Fruit fly (Drosophila melanogaster) ovary, adult (tissue): ENCODE data around the gene Acbp4.

Experiments used
- CG17801 ChIP-seq: fragments of 200-800 bp; optimal IDR thresholded peaks from 2 replicates; lab custom pipeline; 2019; ENCODE audit warnings: missing biosample characterization, mild to moderate bottlenecking, missing genetic modification characterization, moderate library complexity; ENCODE audit not compliant: partially characterized antibody

Gene Acbp4

dm6 chr3L:7128214-7129008 lies at the start of gene Acbp4, which contains the start of gene Acbp6:
TSS of gene Acbp4 (minus strand) at chr3L:7128264.
TSS of gene Acbp6 (plus strand) at chr3L:7128903.
- TF ChIP-seq CG17801 (GFP tag; lab: Kevin White, UChicago) = no peak

DNA sequence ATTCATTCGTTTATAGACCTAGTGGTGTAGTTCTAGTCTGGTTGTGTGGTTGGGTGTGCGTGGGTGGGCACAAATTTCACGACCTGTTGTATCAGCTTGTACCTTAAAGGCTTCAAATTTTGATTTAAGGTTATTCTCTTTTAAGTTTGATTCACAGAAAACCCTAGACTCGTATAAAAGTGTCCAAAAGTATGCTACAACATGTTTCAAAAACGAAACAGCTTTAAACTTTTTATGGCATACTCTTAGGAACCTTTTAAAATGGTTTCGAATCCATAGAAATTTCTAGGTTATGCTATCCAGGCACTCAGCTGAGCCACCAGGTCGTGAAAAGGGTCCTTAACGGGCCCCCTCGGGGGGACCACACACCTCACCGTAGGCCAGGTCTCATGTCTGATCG lies 33.9 kb upstream of the Acbp4 start:
- no peak for TF ChIP-seq CG17801 (GFP tag; lab: Kevin White, UChicago)

DNA sequence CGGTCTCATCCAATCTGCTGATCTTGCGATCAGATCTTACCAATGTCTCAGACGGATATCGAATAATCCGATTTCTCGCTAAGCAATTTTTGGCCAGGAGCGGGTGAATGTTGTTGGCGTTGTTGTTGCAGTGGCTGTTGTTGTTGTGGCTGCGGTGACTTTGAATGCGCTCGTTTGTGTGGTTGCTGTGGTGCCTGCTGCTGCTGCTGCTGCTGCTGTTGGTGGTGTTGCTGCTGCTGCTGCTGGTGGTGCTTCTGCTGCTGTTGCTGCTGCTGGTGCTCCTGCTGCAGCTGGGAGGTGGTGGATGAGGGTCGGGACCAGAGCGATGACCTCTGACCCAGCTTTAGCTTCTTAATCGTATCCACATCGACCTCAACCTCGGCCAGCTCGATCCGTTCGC lies 33.2 kb upstream of the Acbp4 start:
- TF ChIP-seq CG17801 (GFP tag; lab: Kevin White, UChicago) = no peak

DNA sequence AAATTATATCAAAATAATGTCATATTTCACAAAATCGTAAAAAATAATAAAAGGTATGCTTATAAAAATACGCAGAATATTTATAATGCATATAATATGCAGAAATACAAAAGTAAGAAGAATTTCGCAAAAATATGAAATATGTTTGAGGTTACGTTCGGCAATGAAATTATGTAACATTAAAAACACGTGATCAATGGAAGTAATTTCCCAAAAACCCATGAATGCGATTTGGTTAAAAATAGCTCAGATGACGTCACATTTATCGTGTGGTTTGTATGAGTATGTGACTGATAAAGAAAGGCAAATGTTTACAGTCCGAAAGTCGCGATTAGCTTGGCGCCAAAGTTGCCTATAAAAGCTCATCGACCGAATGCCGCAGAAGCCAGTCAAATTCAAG lies 29.6 kb upstream of the Acbp4 start, which contains the start of gene CG8620:
Gene CG8620, plus strand, starts transcription at position 387 of the 400 bp plus-strand sequence.
- no peak for TF ChIP-seq CG17801 (GFP tag; lab: Kevin White, UChicago)

DNA sequence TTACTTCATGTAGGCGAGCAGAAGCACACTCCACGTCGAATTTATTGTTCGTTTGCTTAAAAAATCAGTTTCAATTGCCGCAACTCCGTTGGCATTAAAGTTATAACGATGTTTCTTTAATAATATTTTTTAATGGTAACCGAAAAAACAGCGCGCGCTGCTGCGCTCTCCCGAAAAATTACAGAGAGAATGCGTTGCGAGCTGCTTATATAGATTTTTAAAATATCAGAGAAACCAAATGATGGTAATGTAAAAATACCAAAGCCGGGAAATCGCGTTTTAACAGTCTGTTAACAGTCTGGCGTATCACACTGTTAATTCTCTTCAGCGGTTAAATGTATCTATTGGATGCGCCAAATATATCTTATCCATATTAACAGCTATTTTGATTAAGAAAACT lies 28.8 kb upstream of the Acbp4 start, which contains the start of gene corn:
Gene corn, minus strand, starts transcription at position 184 of the 400 bp plus-strand sequence.
- TF ChIP-seq CG17801 (GFP tag; lab: Kevin White, UChicago) = no peak

DNA sequence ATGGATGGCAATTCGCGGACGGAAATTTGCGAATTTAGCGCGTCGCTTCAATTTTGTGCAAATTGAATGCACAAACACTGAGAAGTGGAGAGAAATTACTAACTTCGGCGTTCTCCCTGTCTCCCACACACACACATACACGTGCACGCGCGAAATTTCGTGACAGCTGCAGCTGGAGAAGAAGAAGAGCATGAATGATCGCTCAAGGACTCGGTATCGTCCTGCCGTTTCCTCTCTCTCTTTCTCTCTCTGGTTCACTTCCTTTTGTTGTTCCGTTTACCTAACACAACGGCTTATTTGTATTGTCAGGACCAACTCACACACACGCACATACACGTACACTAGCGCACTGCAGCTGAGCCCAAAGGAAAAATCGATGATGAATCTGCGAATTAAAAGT lies 28.2 kb upstream of the Acbp4 start:
- TF ChIP-seq CG17801 (GFP tag; lab: Kevin White, UChicago) = no peak

DNA sequence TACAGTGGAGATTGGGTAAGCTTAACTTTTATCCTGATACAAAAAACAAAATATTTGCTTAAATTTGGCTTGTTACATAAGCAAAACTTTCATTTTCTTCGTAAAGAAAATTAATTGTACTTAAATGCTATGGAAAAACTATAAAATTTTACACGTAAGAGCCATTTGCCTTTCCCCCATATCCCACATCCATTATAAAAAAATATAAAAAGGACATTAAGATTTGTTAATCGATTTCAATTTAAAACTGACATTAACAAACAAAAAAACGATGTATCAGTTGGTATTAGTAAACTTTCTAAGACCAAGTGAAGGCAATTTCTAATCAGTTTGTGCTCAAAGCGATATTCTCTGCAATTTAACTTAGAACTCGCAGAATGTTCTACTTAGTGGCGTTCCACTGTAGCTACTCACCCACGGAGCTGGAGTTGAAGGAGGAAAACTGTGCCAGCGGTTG lies 27.5 kb upstream of the Acbp4 start:
- no peak for TF ChIP-seq CG17801 (GFP tag; lab: Kevin White, UChicago)

DNA sequence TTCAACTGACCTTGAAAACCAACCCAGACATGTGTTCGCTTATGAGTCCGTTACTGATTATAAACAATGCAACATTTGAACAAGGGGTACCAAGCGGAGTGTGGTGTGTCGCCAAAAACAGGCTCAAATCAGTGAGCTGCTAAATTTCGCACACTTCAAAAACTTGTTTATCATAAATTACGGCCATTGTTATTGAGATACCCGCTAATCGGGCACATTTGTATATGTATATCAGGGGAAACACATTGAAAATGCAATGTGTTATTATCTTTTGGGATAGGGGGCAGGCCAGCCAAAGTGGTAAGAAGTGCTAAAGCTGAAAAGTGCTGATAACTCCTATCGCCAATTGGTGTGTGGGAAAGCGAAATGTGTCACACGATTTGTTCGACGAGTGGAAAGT lies 26.2 kb upstream of the Acbp4 start:
- no peak for TF ChIP-seq CG17801 (GFP tag; lab: Kevin White, UChicago)

DNA sequence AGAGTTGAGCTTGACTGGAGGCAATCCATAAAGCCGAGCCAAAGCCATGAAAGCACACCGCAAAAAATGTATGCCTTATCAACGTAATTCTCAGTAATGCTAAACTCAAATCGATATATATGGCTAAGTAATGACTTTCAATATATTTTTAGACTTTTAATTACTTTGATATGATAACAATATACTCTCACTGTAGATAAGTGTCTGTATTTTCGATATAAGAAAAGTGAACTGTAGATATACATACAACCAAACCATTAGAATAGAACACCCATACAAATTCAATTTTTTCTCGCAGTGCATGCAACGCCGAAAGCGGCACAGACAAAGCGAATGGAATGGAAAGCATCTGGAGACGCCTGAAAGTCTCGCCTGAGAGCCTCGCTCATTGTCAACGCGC lies 25.6 kb upstream of the Acbp4 start:
- TF ChIP-seq CG17801 (GFP tag; lab: Kevin White, UChicago) = no peak

DNA sequence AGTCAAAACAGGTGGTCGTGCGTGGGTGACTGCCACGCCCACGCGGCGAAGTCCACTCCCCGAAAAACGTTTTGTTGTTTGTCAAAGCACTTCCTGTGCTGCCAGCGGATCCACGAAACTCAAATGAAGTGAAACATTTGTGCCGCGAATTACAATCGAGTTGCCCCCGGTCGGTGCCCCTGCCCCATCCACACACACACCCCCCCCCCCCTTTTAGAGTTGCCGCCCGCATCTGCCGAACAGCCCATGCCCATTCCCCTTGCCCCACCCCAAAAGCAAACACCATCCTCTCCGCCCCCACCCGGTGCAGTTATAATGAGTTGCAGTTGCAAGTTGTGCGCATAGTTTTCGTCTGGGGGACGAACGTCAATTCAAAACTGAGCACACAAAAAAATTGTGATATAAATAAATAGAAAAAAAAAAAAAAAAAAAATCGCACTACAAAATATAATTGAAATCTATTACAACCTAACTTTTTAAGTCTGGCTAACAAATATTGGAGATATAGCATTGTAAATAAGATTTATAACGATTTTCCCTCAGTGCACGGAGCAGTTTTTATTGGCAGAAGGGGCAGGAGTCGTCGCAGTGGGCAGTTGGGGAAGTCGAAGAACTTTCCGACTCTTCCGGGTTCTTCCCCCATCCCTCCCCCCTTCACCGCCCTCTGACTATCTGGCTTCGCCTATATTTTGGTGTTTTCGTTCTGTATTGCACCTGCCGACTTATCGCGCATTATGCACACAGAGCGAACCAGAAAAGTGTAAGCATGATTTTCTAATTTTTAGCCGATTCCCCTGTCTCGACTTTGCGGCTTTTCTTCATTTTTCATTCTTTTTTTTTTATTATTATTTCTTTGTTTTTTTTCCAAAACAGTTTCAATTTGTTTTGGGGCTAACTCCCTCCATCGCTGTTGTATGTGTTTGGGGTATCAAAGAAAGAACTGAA lies 23.7 kb upstream of the Acbp4 start:
- no peak for TF ChIP-seq CG17801 (GFP tag; lab: Kevin White, UChicago)

DNA sequence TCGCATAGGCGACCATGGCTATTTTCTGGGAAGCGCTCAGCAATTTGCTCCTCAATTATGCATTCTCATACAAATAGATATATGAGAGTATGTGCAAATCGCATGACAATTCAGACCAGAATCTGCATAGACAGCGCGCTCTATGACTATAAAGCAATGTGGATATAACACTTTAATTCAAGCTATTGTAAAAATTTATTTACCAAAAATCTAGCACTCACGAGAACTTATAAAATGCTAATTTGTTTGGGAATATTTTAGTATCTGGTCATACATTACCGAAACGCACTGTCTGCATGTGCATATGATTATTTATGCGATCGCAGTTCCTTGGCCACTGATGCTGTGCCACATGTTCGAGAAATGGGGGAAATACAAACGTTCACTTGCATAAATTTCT lies 22.8 kb upstream of the Acbp4 start:
- no peak for TF ChIP-seq CG17801 (GFP tag; lab: Kevin White, UChicago)

DNA sequence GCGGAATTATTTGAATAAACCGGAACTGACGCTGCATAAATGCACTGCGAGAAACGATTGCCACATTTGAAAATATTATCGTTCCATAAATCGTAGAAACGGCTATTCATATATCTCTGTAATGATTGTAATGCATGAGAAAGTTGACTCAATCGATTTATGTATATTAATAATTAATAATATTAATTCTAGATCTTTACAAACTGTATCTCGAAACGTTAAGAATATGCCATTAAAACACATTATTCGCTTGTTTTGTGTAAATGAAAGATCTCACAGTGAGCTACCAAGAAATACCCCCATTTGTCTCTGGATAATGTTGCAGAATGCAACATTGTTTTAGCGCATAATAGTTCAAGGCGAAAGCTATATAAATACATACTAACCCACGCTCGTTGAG lies 21.8 kb upstream of the Acbp4 start:
- TF ChIP-seq CG17801 (GFP tag; lab: Kevin White, UChicago) = no peak

DNA sequence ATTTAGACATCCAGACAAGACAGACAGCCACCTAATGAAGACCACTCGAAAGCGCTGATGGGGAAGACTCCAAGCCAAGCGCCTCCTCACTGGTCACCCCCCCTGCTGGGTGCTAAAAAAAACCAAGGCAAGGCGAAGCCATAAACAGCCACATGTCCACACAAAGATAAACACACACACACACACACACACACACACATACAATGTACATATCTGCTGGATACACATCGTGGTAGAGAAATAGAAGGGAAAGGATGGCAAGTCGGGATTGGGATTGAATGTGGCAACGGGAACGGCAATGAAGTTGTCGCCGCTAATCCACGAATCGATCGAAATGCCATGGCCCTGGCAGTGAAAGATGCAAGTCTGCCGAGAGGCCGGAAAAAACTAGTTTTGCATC lies 21.3 kb upstream of the Acbp4 start:
- TF ChIP-seq CG17801 (GFP tag; lab: Kevin White, UChicago) = no peak

DNA sequence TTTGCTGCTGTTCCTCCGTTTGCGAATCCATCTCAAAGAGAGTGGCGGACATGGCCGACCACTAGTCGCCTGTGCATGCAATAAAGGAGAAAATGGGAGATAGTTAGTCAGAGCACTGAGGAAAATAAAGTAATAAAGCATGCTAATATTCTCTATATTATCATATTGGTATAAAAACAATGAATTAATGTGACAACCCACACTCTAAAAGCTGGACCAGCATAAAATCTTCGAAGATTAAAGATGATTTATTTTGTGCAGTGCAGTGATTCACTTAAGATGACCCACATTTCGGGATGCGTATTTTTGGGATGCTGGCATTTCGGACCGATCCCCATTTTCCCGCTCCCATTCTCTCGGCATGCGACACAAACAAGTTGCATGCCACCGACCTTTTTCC lies 19.7 kb upstream of the Acbp4 start:
- no peak for TF ChIP-seq CG17801 (GFP tag; lab: Kevin White, UChicago)

- no peak for TF ChIP-seq CG17801 (GFP tag; lab: Kevin White, UChicago)
Measured at dm6 chr3L:7143283-7143682, 15.2 kb upstream of the Acbp4 start.
